Worm (Caenorhabditis elegans): ENCODE data around the gene Y61A9LA.1.
A peak's percentile ranks its signal among the peaks of the same experiment; 100 is the strongest.

Y61A9LA.1 gene

ce11 chrV:4580594-4580993, 4.5 kb upstream of the Y61A9LA.1 start:
- TF ChIP-seq lsy-2 (tag; optimal IDR thresholded peaks at IDR 0.05), result no peak
- no peak for TF ChIP-seq skn-1 (tag; optimal IDR thresholded peaks at IDR 0.05)
- no peak for TF ChIP-seq lir-3 (tag; optimal IDR thresholded peaks at IDR 0.05; ENCODE audit: poor library complexity)
- no peak for TF ChIP-seq tlp-1 (tag; optimal IDR thresholded peaks at IDR 0.05)
- no peak for TF ChIP-seq hpl-2 (GFP tag; optimal IDR thresholded peaks at IDR 0.05)
- no peak for TF ChIP-seq alr-1 (tag; optimal IDR thresholded peaks at IDR 0.05; ENCODE audit: borderline replicate concordance)
- TF ChIP-seq F16B12.6 (tag; optimal IDR thresholded peaks at IDR 0.05), result no peak
- TF ChIP-seq nhr-71 (tag; optimal IDR thresholded peaks at IDR 0.05), result no peak
- TF ChIP-seq nhr-76 (tag; optimal IDR thresholded peaks at IDR 0.05), result no peak
- no peak for TF ChIP-seq unc-98 (GFP tag; IDR thresholded peaks at IDR 0.05)
- TF ChIP-seq nhr-20 (tag; optimal IDR thresholded peaks at IDR 0.05), result no peak
- no peak for TF ChIP-seq vab-15 (tag; optimal IDR thresholded peaks at IDR 0.05)
- TF ChIP-seq nhr-90 (tag; optimal IDR thresholded peaks at IDR 0.05; ENCODE audit: poor library complexity), result no peak
- no peak for TF ChIP-seq ets-5 (GFP tag; IDR thresholded peaks at IDR 0.05)

- TF ChIP-seq nhr-85 (tag) (peak; percentile 11), snu-23 (GFP tag; optimal IDR thresholded peaks at IDR 0.05) (no peak), ets-5 (GFP tag; IDR thresholded peaks at IDR 0.05) (no peak), efl-1 (optimal IDR thresholded peaks at IDR 0.05) (no peak), efl-1 (GFP tag; optimal IDR thresholded peaks at IDR 0.05 in 1 of 2) (peak in 1 of 2 experiments; percentile 87)
Observed at ce11 chrV:4590791-4591190, 5.7 kb downstream of the Y61A9LA.1 start.

- no peak for TF ChIP-seq grh-1 (GFP tag; IDR thresholded peaks at IDR 0.05)
- no peak for TF ChIP-seq nhr-71 (tag; optimal IDR thresholded peaks at IDR 0.05)
- TF ChIP-seq nhr-19 (GFP tag; conservative IDR thresholded peaks at IDR 0.05), result no peak
- no peak for TF ChIP-seq skn-1 (tag; optimal IDR thresholded peaks at IDR 0.05)
- TF ChIP-seq ceh-82 (tag; optimal IDR thresholded peaks at IDR 0.05), result no peak
- peak; percentile 76 for TF ChIP-seq elt-2 (tag; optimal IDR thresholded peaks at IDR 0.05)
Observed at ce11 chrV:4598489-4598888, 13.4 kb downstream of the Y61A9LA.1 start.

- TF ChIP-seq efl-1 (optimal IDR thresholded peaks at IDR 0.05) (no peak), efl-1 (GFP tag; optimal IDR thresholded peaks at IDR 0.05 in 1 of 2) (peak in 1 of 2 experiments; percentile 90), ceh-63 (GFP tag; optimal IDR thresholded peaks at IDR 0.05) (no peak)
Observed at ce11 chrV:4599225-4599624, 14.1 kb downstream of the Y61A9LA.1 start.

ce11 chrV:4606828-4607227, 21.7 kb downstream of the Y61A9LA.1 start, which contains the start of gene txt-6:
TSS of gene txt-6 (minus strand) at chrV:4606928.
- TF ChIP-seq Y116A8C.19 (tag; optimal IDR thresholded peaks at IDR 0.05; ENCODE audit: borderline replicate concordance) (no peak), swsn-7 (tag; optimal IDR thresholded peaks at IDR 0.05) (no peak), nhr-12 (tag; optimal IDR thresholded peaks at IDR 0.05) (no peak), alr-1 (tag; optimal IDR thresholded peaks at IDR 0.05; ENCODE audit: borderline replicate concordance) (no peak), sptf-1 (tag; optimal IDR thresholded peaks at IDR 0.05) (no peak), nhr-47 (tag; optimal IDR thresholded peaks at IDR 0.05) (no peak)

ce11 chrV:4615802-4616201, 30.7 kb downstream of the Y61A9LA.1 start, which contains the start of the genes Y61A9LA.10 and F54D11.4:
TSS of gene Y61A9LA.10 (minus strand) at chrV:4615817.
TSS of gene F54D11.4 (plus strand) at chrV:4616151.
- peak; percentile 61 for TF ChIP-seq tbx-2 (tag; optimal IDR thresholded peaks at IDR 0.05)
- no peak for TF ChIP-seq ceh-88 (GFP tag; IDR thresholded peaks at IDR 0.05)
- TF ChIP-seq lsy-2 (tag; optimal IDR thresholded peaks at IDR 0.05), result peak; percentile 70 to 78
- peak; percentile 59 for TF ChIP-seq nhr-20 (tag; optimal IDR thresholded peaks at IDR 0.05)
- no peak for TF ChIP-seq aly-2 (tag; optimal IDR thresholded peaks at IDR 0.05)
- no peak for TF ChIP-seq unc-130 (tag; optimal IDR thresholded peaks at IDR 0.05)
- TF ChIP-seq lin-35 (GFP tag; optimal IDR thresholded peaks at IDR 0.05), result peak; percentile 54 to 75
- TF ChIP-seq pag-3 (tag; optimal IDR thresholded peaks at IDR 0.05; ENCODE audit: borderline replicate concordance, insufficient read depth), result no peak
- TF ChIP-seq aha-1 (tag; optimal IDR thresholded peaks at IDR 0.05), result no peak
- no peak for TF ChIP-seq ztf-11 (tag; optimal IDR thresholded peaks at IDR 0.05)
- TF ChIP-seq isw-1 (GFP tag; IDR thresholded peaks at IDR 0.05), result peak; percentile 19; the same call in 1 of the 2 replicates
- peak; percentile 69 for TF ChIP-seq nhr-90 (tag; optimal IDR thresholded peaks at IDR 0.05; ENCODE audit: poor library complexity)
- no peak for TF ChIP-seq zag-1 (tag; optimal IDR thresholded peaks at IDR 0.05)
- TF ChIP-seq lin-39 (tag; optimal IDR thresholded peaks at IDR 0.05), result peak; percentile 32
- no peak for TF ChIP-seq ceh-90 (tag; optimal IDR thresholded peaks at IDR 0.05)
- peak; percentile 48 for TF ChIP-seq egl-13 (tag; optimal IDR thresholded peaks at IDR 0.05)
- peak; percentile 67 for TF ChIP-seq swsn-7 (tag; optimal IDR thresholded peaks at IDR 0.05)
- TF ChIP-seq pax-3 (tag; optimal IDR thresholded peaks at IDR 0.05), result no peak
- TF ChIP-seq dsc-1 (tag; optimal IDR thresholded peaks at IDR 0.05), result peak; percentile 66
- TF ChIP-seq egl-27 (tag; optimal IDR thresholded peaks at IDR 0.05), result no peak
